Fruit fly (Drosophila melanogaster) whole organism, prepupa: ENCODE data around the gene Cyp4d8.

Experiments used
- Blimp-1 ChIP-seq: fragments of 200-800 bp; sonication (Bioruptor generic); optimal IDR thresholded peaks from 3 replicates; lab custom pipeline; 2017; ENCODE audit warnings: missing biosample characterization, missing genetic modification characterization, mild to moderate bottlenecking, moderate library complexity, missing genetic modification reagents
- CG10631 ChIP-seq: fragments of 200-800 bp; sonication (Bioruptor generic); optimal IDR thresholded peaks from 2 replicates; lab custom pipeline; 2016; ENCODE audit warnings: missing biosample characterization, missing genetic modification characterization
- CG10669 ChIP-seq: fragments of 200-800 bp; sonication (Bioruptor generic); optimal IDR thresholded peaks from 3 replicates; lab custom pipeline; 2018; ENCODE audit warnings: missing biosample characterization, mild to moderate bottlenecking, missing genetic modification characterization, moderate library complexity
- CG11294 ChIP-seq: fragments of 200-800 bp; sonication (Bioruptor generic); IDR thresholded peaks from 2 replicates; pipeline ENCODE4 v1.3.6; 2022; ENCODE audit warnings: missing biosample characterization, missing genetic modification characterization
- CG11762 ChIP-seq: fragments of 200-800 bp; sonication (Bioruptor generic); optimal IDR thresholded peaks from 3 replicates; lab custom pipeline; 2016; ENCODE audit warnings: missing biosample characterization, missing genetic modification characterization; ENCODE audit not compliant: insufficient read depth
- CG1621 ChIP-seq: fragments of 200-800 bp; sonication (Bioruptor generic); optimal IDR thresholded peaks from 3 replicates; lab custom pipeline; 2018; ENCODE audit warnings: missing biosample characterization, mild to moderate bottlenecking, missing genetic modification characterization
- CG16779 ChIP-seq: fragments of 200-800 bp; sonication (Bioruptor generic); optimal IDR thresholded peaks from 3 replicates; lab custom pipeline; 2017; ENCODE audit warnings: missing biosample characterization, mild to moderate bottlenecking, missing genetic modification characterization
- CG3032 ChIP-seq: fragments of 200-800 bp; optimal IDR thresholded peaks from 2 replicates; lab custom pipeline; 2019; ENCODE audit warnings: missing biosample characterization, mild to moderate bottlenecking, missing genetic modification characterization, moderate library complexity
- CG31627 ChIP-seq: fragments of 200-800 bp; sonication (Bioruptor generic); optimal IDR thresholded peaks from 3 replicates; lab custom pipeline; 2016; ENCODE audit warnings: missing biosample characterization, missing genetic modification characterization
- CG34406 ChIP-seq: fragments of 200-800 bp; sonication (Bioruptor generic); optimal IDR thresholded peaks from 3 replicates; lab custom pipeline; 2016; ENCODE audit warnings: missing biosample characterization, missing genetic modification characterization
- CG3919 ChIP-seq: fragments of 200-800 bp; sonication (Bioruptor generic); optimal IDR thresholded peaks from 3 replicates; lab custom pipeline; 2016; ENCODE audit warnings: missing biosample characterization, missing genetic modification characterization
- CG4318 ChIP-seq: fragments of 200-800 bp; sonication (Bioruptor generic); optimal IDR thresholded peaks from 3 replicates; lab custom pipeline; 2017; ENCODE audit warnings: missing biosample characterization, mild to moderate bottlenecking, missing genetic modification characterization
- CG6163 ChIP-seq: fragments of 200-800 bp; sonication (Bioruptor generic); IDR thresholded peaks from 3 replicates; pipeline ENCODE4 v1.3.6; 2022; ENCODE audit warnings: missing biosample characterization, missing genetic modification characterization
- CG6276 ChIP-seq: fragments of 200-800 bp; sonication (Bioruptor generic); optimal IDR thresholded peaks from 2 replicates; lab custom pipeline; 2017; ENCODE audit warnings: missing biosample characterization, mild to moderate bottlenecking, missing genetic modification characterization
- CG6792 ChIP-seq: fragments of 200-800 bp; sonication (Bioruptor generic); optimal IDR thresholded peaks from 3 replicates; lab custom pipeline; 2016; ENCODE audit warnings: missing biosample characterization, missing genetic modification characterization
- CG6808 ChIP-seq: fragments of 200-800 bp; sonication (Bioruptor generic); optimal IDR thresholded peaks from 3 replicates; lab custom pipeline; 2017; ENCODE audit warnings: missing biosample characterization, missing genetic modification characterization, mild to moderate bottlenecking, moderate library complexity, missing genetic modification reagents
- CG6854 ChIP-seq: fragments of 200-800 bp; sonication (Bioruptor generic); optimal IDR thresholded peaks from 2 replicates; lab custom pipeline; 2017; ENCODE audit warnings: missing biosample characterization, mild to moderate bottlenecking, missing genetic modification characterization
- CG7368 ChIP-seq: fragments of 200-800 bp; sonication (Bioruptor generic); optimal IDR thresholded peaks from 3 replicates; lab custom pipeline; 2016; ENCODE audit warnings: missing biosample characterization, missing genetic modification characterization
- CG8319 ChIP-seq: fragments of 200-800 bp; sonication (Bioruptor generic); optimal IDR thresholded peaks from 3 replicates; lab custom pipeline; 2016; ENCODE audit warnings: missing biosample characterization, missing genetic modification characterization
- CG8632 ChIP-seq: fragments of 200-800 bp; sonication (Bioruptor generic); optimal IDR thresholded peaks from 3 replicates; lab custom pipeline; 2016; ENCODE audit warnings: missing biosample characterization, missing genetic modification characterization
- CG9139 ChIP-seq: fragments of 200-800 bp; sonication (Bioruptor generic); optimal IDR thresholded peaks from 3 replicates; lab custom pipeline; 2017; ENCODE audit warnings: missing biosample characterization, mild to moderate bottlenecking, missing genetic modification characterization
- Eip75B ChIP-seq: fragments of 200-800 bp; sonication (Bioruptor generic); optimal IDR thresholded peaks from 3 replicates; lab custom pipeline; 2016; ENCODE audit warnings: missing biosample characterization, missing genetic modification characterization
- Eip78C ChIP-seq: fragments of 200-800 bp; sonication (Bioruptor generic); peaks from one replicate; lab custom pipeline; 2016; ENCODE audit warnings: missing biosample characterization, missing genetic modification characterization
- Eip93F ChIP-seq: fragments of 200-800 bp; sonication (Bioruptor generic); optimal IDR thresholded peaks from 2 replicates; lab custom pipeline; 2016; ENCODE audit warnings: missing biosample characterization, mild to moderate bottlenecking, missing genetic modification characterization
- Ets21C ChIP-seq: fragments of 200-800 bp; sonication (Bioruptor generic); optimal IDR thresholded peaks from 3 replicates; lab custom pipeline; 2016; ENCODE audit warnings: missing biosample characterization, missing genetic modification characterization
- Ets96B ChIP-seq: fragments of 200-800 bp; optimal IDR thresholded peaks from 2 replicates; lab custom pipeline; 2019; ENCODE audit warnings: missing biosample characterization, mild to moderate bottlenecking, missing genetic modification characterization, moderate library complexity
- Gug ChIP-seq: fragments of 200-800 bp; sonication (Bioruptor generic); IDR thresholded peaks from 2 replicates; pipeline ENCODE4 v1.3.6; 2022; ENCODE audit warnings: missing biosample characterization, missing genetic modification characterization
- Hr38 ChIP-seq: sonication (Bioruptor generic); optimal IDR thresholded peaks from 2 replicates; lab custom pipeline; 2016; ENCODE audit warnings: missing biosample characterization, missing genetic modification characterization
- Hr39 ChIP-seq: fragments of 200-800 bp; sonication (Bioruptor generic); optimal IDR thresholded peaks from 2 replicates; lab custom pipeline; 2016; ENCODE audit warnings: missing biosample characterization, missing genetic modification characterization
- Hr4 ChIP-seq: fragments of 200-800 bp; sonication (Bioruptor generic); optimal IDR thresholded peaks from 3 replicates; lab custom pipeline; 2016; ENCODE audit warnings: missing biosample characterization, missing genetic modification characterization
- Met ChIP-seq: fragments of 200-800 bp; sonication (Bioruptor generic); optimal IDR thresholded peaks from 3 replicates; lab custom pipeline; 2016; ENCODE audit warnings: missing biosample characterization, missing genetic modification characterization
- OdsH ChIP-seq: fragments of 200-800 bp; sonication (Bioruptor generic); optimal IDR thresholded peaks from 3 replicates; lab custom pipeline; 2016; ENCODE audit warnings: missing biosample characterization, missing genetic modification characterization
- Smox ChIP-seq: fragments of 200-800 bp; sonication (Bioruptor generic); optimal IDR thresholded peaks from 3 replicates; lab custom pipeline; 2016; ENCODE audit warnings: missing biosample characterization, missing genetic modification characterization
- Sox102F ChIP-seq: fragments of 200-800 bp; sonication (Bioruptor generic); optimal IDR thresholded peaks from 2 replicates; lab custom pipeline; 2016; ENCODE audit warnings: missing biosample characterization, mild to moderate bottlenecking, missing genetic modification characterization
- Sox14 ChIP-seq: fragments of 200-800 bp; sonication (Bioruptor generic); optimal IDR thresholded peaks from 3 replicates; lab custom pipeline; 2016; ENCODE audit warnings: missing biosample characterization, missing genetic modification characterization
- Sox15 ChIP-seq: fragments of 200-800 bp; sonication (Bioruptor generic); optimal IDR thresholded peaks from 3 replicates; lab custom pipeline; 2016; ENCODE audit warnings: missing biosample characterization, missing genetic modification characterization
- achi ChIP-seq: fragments of 200-800 bp; sonication (Bioruptor generic); optimal IDR thresholded peaks from 3 replicates; lab custom pipeline; 2016; ENCODE audit warnings: missing biosample characterization, missing genetic modification characterization
- acj6 ChIP-seq: fragments of 200-800 bp; sonication (Bioruptor generic); optimal IDR thresholded peaks from 3 replicates; lab custom pipeline; 2016; ENCODE audit warnings: missing biosample characterization, missing genetic modification characterization
- cyc ChIP-seq: fragments of 200-800 bp; sonication (Bioruptor generic); optimal IDR thresholded peaks from 3 replicates; lab custom pipeline; 2016; ENCODE audit warnings: missing biosample characterization, missing genetic modification characterization
- dac ChIP-seq: fragments of 200-800 bp; sonication (Bioruptor generic); optimal IDR thresholded peaks from 2 replicates; lab custom pipeline; 2017; ENCODE audit warnings: missing biosample characterization, mild to moderate bottlenecking, missing genetic modification characterization
- dsx ChIP-seq: fragments of 200-800 bp; optimal IDR thresholded peaks from 3 replicates; lab custom pipeline; 2019; ENCODE audit warnings: missing biosample characterization, mild to moderate bottlenecking, missing genetic modification characterization, moderate library complexity; ENCODE audit not compliant: poor library complexity, severe bottlenecking
- eg ChIP-seq: fragments of 200-800 bp; sonication (Bioruptor generic); IDR thresholded peaks from 3 replicates; pipeline ENCODE4 v1.3.6; 2022; ENCODE audit warnings: missing biosample characterization, missing genetic modification characterization
- esn ChIP-seq: fragments of 200-800 bp; sonication (Bioruptor generic); optimal IDR thresholded peaks from 2 replicates; lab custom pipeline; 2016; ENCODE audit warnings: missing biosample characterization, mild to moderate bottlenecking, missing genetic modification characterization, moderate library complexity
- fd59A ChIP-seq: fragments of 200-800 bp; sonication (Bioruptor generic); optimal IDR thresholded peaks from 2 replicates; lab custom pipeline; 2017; ENCODE audit warnings: missing biosample characterization, mild to moderate bottlenecking, missing genetic modification characterization, missing genetic modification reagents
- fkh ChIP-seq: fragments of 200-800 bp; sonication (Bioruptor generic); optimal IDR thresholded peaks from 3 replicates; lab custom pipeline; 2017; ENCODE audit warnings: missing biosample characterization, mild to moderate bottlenecking, missing genetic modification characterization, moderate library complexity
- pdm3 ChIP-seq: fragments of 200-800 bp; sonication (Bioruptor generic); optimal IDR thresholded peaks from 3 replicates; lab custom pipeline; 2016; ENCODE audit warnings: missing biosample characterization, missing genetic modification characterization
- spab ChIP-seq: fragments of 200-800 bp; sonication (Bioruptor generic); optimal IDR thresholded peaks from 2 replicates; lab custom pipeline; 2017; ENCODE audit warnings: missing biosample characterization, mild to moderate bottlenecking, missing genetic modification characterization, missing genetic modification reagents
- ss ChIP-seq, 2 experiments: fragments of 200-800 bp; sonication (Bioruptor generic); optimal IDR thresholded peaks; 2 replicates in 1 of 2; 3 replicates in 1 of 2; lab custom pipeline; 2017 to 2018; ENCODE audit warnings: mild to moderate bottlenecking in 2 of 2, missing biosample characterization in 2 of 2, missing genetic modification characterization in 2 of 2, moderate library complexity in 1 of 2
- vri ChIP-seq: fragments of 200-800 bp; sonication (Bioruptor generic); optimal IDR thresholded peaks from 3 replicates; lab custom pipeline; 2016; ENCODE audit warnings: missing biosample characterization, mild to moderate bottlenecking, missing genetic modification characterization

Gene Cyp4d8

DNA sequence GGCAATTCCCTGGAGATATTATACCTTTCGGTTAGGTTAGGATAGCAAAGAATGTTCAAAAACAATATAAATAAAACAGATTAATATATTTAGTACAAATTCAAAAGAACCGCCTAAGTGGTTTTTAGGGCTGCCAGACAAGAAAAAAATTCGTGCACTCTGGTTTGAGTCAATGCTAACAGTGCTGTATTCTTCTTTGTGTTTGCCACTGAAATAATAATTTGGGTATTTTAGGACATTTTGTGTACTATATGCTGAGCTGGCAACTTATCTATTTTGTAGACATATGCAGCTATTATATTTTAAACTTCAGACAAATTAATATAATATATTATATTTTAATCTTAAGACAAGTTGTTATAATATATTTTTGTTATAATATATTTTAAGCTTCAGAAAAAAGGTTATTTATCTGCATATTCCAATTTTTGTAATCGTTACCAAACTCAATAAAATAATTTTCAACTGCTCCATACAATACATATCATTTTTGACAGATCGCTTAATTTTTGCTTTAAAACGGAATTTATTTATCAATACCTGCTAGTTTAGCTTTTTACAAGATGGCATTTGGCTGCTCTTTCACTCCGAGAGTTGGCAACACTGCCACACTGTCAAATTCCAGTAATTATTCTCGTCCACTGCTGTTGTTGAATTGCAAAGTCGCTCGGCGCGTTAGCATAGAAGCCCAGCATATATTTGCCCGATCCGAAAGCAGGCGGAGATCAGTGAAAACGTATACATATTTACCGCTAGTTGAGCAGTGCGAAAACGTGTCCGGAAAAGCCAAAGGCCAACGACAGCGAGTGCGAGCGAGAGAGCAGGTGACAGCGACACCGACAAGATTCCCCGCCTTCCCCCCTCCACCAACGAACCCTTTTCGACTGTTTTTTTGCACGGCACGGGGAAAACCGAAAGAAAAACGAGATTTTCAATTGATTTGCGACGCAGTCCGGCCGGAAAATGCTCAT is 14.7 kb upstream of the Cyp4d8 start, which contains the start of gene CG7546:
TSS of gene CG7546 (plus strand) at position 573 of the 971 bp plus-strand sequence.
- TF ChIP-seq Eip93F (GFP tag; lab: Kevin White, UChicago) (no peak), OdsH (GFP tag; lab: Kevin White, UChicago) (no peak), pdm3 (GFP tag; lab: Kevin White, UChicago) (no peak), fd59A (GFP tag; lab: Kevin White, UChicago) (no peak), CG16779 (no peak), CG10631 (peak; percentile 44), CG6276 (GFP tag; lab: Kevin White, UChicago) (no peak), achi (peak; percentile 92), Sox15 (GFP tag; lab: Kevin White, UChicago) (peak; percentile 32), CG9139 (GFP tag; lab: Kevin White, UChicago) (no peak), dsx (no peak), Hr38 (no peak), CG8319 (GFP tag; lab: Kevin White, UChicago) (no peak), Smox (GFP tag; lab: Kevin White, UChicago) (no peak), dac (peak; percentile 12), Hr4 (GFP tag; lab: Kevin White, UChicago) (peak; percentile 26), CG10669 (GFP tag; lab: Kevin White, UChicago) (no peak), vri (GFP tag; lab: Kevin White, UChicago) (no peak), CG34406 (peak; percentile 24), Ets21C (peak; percentile 11), CG7368 (peak; percentile 3), Eip75B (GFP tag; lab: Kevin White, UChicago) (no peak), Ets96B (no peak), Sox102F (GFP tag; lab: Kevin White, UChicago) (no peak), CG6854 (GFP tag; lab: Kevin White, UChicago) (no peak), ss (GFP tag; optimal IDR thresholded peaks at IDR 0.05; lab: Kevin White, UChicago) (peak in 1 of 2 experiments; percentile 26), CG11762 (GFP tag; lab: Kevin White, UChicago) (no peak), CG1621 (tag; lab: Kevin White, UChicago) (peak; percentile 66), CG8632 (GFP tag; lab: Kevin White, UChicago) (peak; percentile 15), Blimp-1 (GFP tag; lab: Kevin White, UChicago) (no peak), Met (GFP tag; lab: Kevin White, UChicago) (no peak), CG31627 (GFP tag; lab: Kevin White, UChicago) (peak; percentile 47), Gug (no peak), fkh (GFP tag; lab: Kevin White, UChicago) (no peak), cyc (GFP tag; lab: Kevin White, UChicago) (peak; percentile 18), acj6 (peak; percentile 41), CG6792 (GFP tag; lab: Kevin White, UChicago) (no peak), CG6163 (GFP tag; lab: Robert Waterston, UW) (0 out of 3 replicates have a peak, but pooled peaks have one; percentile 22), spab (GFP tag; lab: Kevin White, UChicago) (no peak), esn (peak; percentile 41), eg (GFP tag; lab: Robert Waterston, UW) (peak; percentile 34; the same call in 1 of the 3 replicates), CG4318 (GFP tag; lab: Kevin White, UChicago) (no peak), CG6808 (GFP tag; lab: Kevin White, UChicago) (no peak), CG3032 (tag; lab: Kevin White, UChicago) (peak; percentile 25), Sox14 (peak; percentile 51), Eip78C (GFP tag; lab: Kevin White, UChicago) (peak; percentile 82), Hr39 (GFP tag; lab: Kevin White, UChicago) (no peak), CG11294 (no peak), CG3919 (GFP tag; lab: Kevin White, UChicago) (peak; percentile 33)
